Worm (Caenorhabditis elegans) whole organism, L4/young adult: Measurements from ENCODE around the gene cwp-1.

ENCODE experiments used
- W03F9.2 ChIP-seq: fragments of 150-350 bp; optimal IDR thresholded peaks from 2 replicates; lab custom pipeline; 2014; ENCODE audit warnings: missing biosample characterization, missing genetic modification characterization
- him-1 ChIP-seq: sonication (generic microtip); optimal IDR thresholded peaks from 2 replicates; lab custom pipeline; 2016; ENCODE audit warnings: missing genotype, missing genetic modification reagents, missing genetic modification characterization, missing compliant biosample characterization

- TF ChIP-seq W03F9.2 (tag; lab: Kevin White, UChicago) (no peak), him-1 (no peak)
Measured at ce11 chrV:4864330-4864729, 23.3 kb upstream of the cwp-1 start.
